In genomic region chr3R:23486743-23487142, dm6 we compare ENCODE assay signal across 2 fruit fly cellular contexts.
TF ChIP-seq lines count a peak whose summit lies in the region.

No protein-coding gene starts in this region.

TF ChIP-seq in whole organism, embryonic, 481 proteins besides CTCF, POLR2A, EP300 and RAD21 (continued from another document):
- no peak for TF ChIP-seq salm (tag; optimal IDR thresholded peaks at IDR 0.05; lab: Kevin White, UChicago)
- no peak for TF ChIP-seq tgo (GFP tag; IDR thresholded peaks at IDR 0.05; lab: Robert Waterston, UW)
- TF ChIP-seq Hmx (GFP tag; optimal IDR thresholded peaks at IDR 0.05; lab: Kevin White, UChicago): no peak
- no peak for TF ChIP-seq dan (GFP tag; IDR thresholded peaks at IDR 0.05; lab: Robert Waterston, UW)
- no peak for TF ChIP-seq gro (GFP tag; optimal IDR thresholded peaks at IDR 0.05; lab: Kevin White, UChicago)
- no peak for TF ChIP-seq sr (GFP tag; IDR thresholded peaks at IDR 0.05; lab: Robert Waterston, UW)
- TF ChIP-seq Ets65A (GFP tag; lab: Kevin White, UChicago): peak; percentile 77
- TF ChIP-seq Myb (GFP tag; optimal IDR thresholded peaks at IDR 0.05; lab: Kevin White, UChicago): no peak
- no peak for TF ChIP-seq dm (GFP tag; optimal IDR thresholded peaks at IDR 0.05; lab: Kevin White, UChicago)
- TF ChIP-seq CG3838 (GFP tag; optimal IDR thresholded peaks at IDR 0.05; lab: Kevin White, UChicago): no peak
- TF ChIP-seq rib (GFP tag; IDR thresholded peaks at IDR 0.05; lab: Robert Waterston, UW): no peak
- no peak for TF ChIP-seq CG1233 (GFP tag; optimal IDR thresholded peaks at IDR 0.05; lab: Kevin White, UChicago)
- TF ChIP-seq corto (GFP tag; optimal IDR thresholded peaks at IDR 0.05; lab: Kevin White, UChicago): peak; percentile 13
- TF ChIP-seq ken (GFP tag; IDR thresholded peaks at IDR 0.05; lab: Robert Waterston, UW): no peak
- TF ChIP-seq CG10431 (GFP tag; optimal IDR thresholded peaks at IDR 0.05; lab: Kevin White, UChicago): no peak
- no peak for TF ChIP-seq schlank (tag; optimal IDR thresholded peaks at IDR 0.05; lab: Kevin White, UChicago)
- TF ChIP-seq gce (GFP tag; IDR thresholded peaks at IDR 0.05; lab: Robert Waterston, UW): no peak
- 0 out of 3 replicates have a peak, but pooled peaks have one; percentile 10 for TF ChIP-seq zfh1 (GFP tag; IDR thresholded peaks at IDR 0.05; lab: Robert Waterston, UW)
- TF ChIP-seq Antp (GFP tag; optimal IDR thresholded peaks at IDR 0.05; lab: Kevin White, UChicago): no peak
- no peak for TF ChIP-seq Asciz (GFP tag; optimal IDR thresholded peaks at IDR 0.05; lab: Kevin White, UChicago)
- no peak for TF ChIP-seq sqz (GFP tag; optimal IDR thresholded peaks at IDR 0.05; lab: Kevin White, UChicago)
- 0 out of 2 replicates have a peak, but pooled peaks have one; percentile 10 for TF ChIP-seq CG31441 (GFP tag; IDR thresholded peaks at IDR 0.05; lab: Robert Waterston, UW)
- no peak for TF ChIP-seq CG13123 (GFP tag; optimal IDR thresholded peaks at IDR 0.05; lab: Kevin White, UChicago)
- TF ChIP-seq CG17829 (tag; optimal IDR thresholded peaks at IDR 0.05; lab: Kevin White, UChicago): no peak
- TF ChIP-seq Sox102F (GFP tag; optimal IDR thresholded peaks at IDR 0.05; lab: Kevin White, UChicago): peak; percentile 3
- TF ChIP-seq ara (GFP tag; IDR thresholded peaks at IDR 0.05; lab: Robert Waterston, UW): no peak
- TF ChIP-seq Adf1 (GFP tag; IDR thresholded peaks at IDR 0.05; lab: Robert Waterston, UW): no peak
- TF ChIP-seq CG3281 (GFP tag; optimal IDR thresholded peaks at IDR 0.05; lab: Kevin White, UChicago): no peak
- no peak for TF ChIP-seq CG12744 (GFP tag; optimal IDR thresholded peaks at IDR 0.05; lab: Kevin White, UChicago)
- no peak for TF ChIP-seq dati (GFP tag; IDR thresholded peaks at IDR 0.05; lab: Robert Waterston, UW)
- no peak for TF ChIP-seq cwo (GFP tag; optimal IDR thresholded peaks at IDR 0.05; lab: Kevin White, UChicago)
- no peak for TF ChIP-seq CG3995 (GFP tag; optimal IDR thresholded peaks at IDR 0.05; lab: Kevin White, UChicago)
- no peak for TF ChIP-seq Lhr (GFP tag; optimal IDR thresholded peaks at IDR 0.05; lab: Kevin White, UChicago)
- no peak for TF ChIP-seq CG6254 (GFP tag; optimal IDR thresholded peaks at IDR 0.05; lab: Kevin White, UChicago)
- 0 out of 2 replicates have a peak, but pooled peaks have one; percentile 19 for TF ChIP-seq Ptx1 (GFP tag; IDR thresholded peaks at IDR 0.05; lab: Robert Waterston, UW)
- no peak for TF ChIP-seq CG2678 (tag; optimal IDR thresholded peaks at IDR 0.05; lab: Kevin White, UChicago)
- TF ChIP-seq CG15514 (GFP tag; optimal IDR thresholded peaks at IDR 0.05; lab: Kevin White, UChicago): no peak
- TF ChIP-seq abd-A (tag; optimal IDR thresholded peaks at IDR 0.05; lab: Kevin White, UChicago): no peak
- TF ChIP-seq CG4404 (GFP tag; IDR thresholded peaks at IDR 0.05; lab: Robert Waterston, UW): no peak
- no peak for TF ChIP-seq CG8281 (tag; optimal IDR thresholded peaks at IDR 0.05; lab: Kevin White, UChicago)
- TF ChIP-seq gcm (GFP tag; optimal IDR thresholded peaks at IDR 0.05; lab: Kevin White, UChicago): no peak
- no peak for TF ChIP-seq CG17361 (GFP tag; IDR thresholded peaks at IDR 0.05; lab: Robert Waterston, UW)
- no peak for TF ChIP-seq zen2 (GFP tag; IDR thresholded peaks at IDR 0.05; lab: Robert Waterston, UW; ENCODE audit: partially characterized antibody)
- no peak for TF ChIP-seq lbe (GFP tag; optimal IDR thresholded peaks at IDR 0.05; lab: Kevin White, UChicago)
- TF ChIP-seq vnd (GFP tag; IDR thresholded peaks at IDR 0.05; lab: Robert Waterston, UW; ENCODE audit: partially characterized antibody): no peak
- no peak for TF ChIP-seq Deaf1 (tag; optimal IDR thresholded peaks at IDR 0.05; lab: Kevin White, UChicago)
- no peak for TF ChIP-seq YL-1 (GFP tag; optimal IDR thresholded peaks at IDR 0.05; lab: Kevin White, UChicago)

TF ChIP-seq in whole organism, prepupa, 60 proteins besides CTCF, POLR2A, EP300 and RAD21 (continued from another document):
- TF ChIP-seq dac (GFP tag; optimal IDR thresholded peaks at IDR 0.05; lab: Kevin White, UChicago) (no peak), Ets21C (GFP tag; optimal IDR thresholded peaks at IDR 0.05; lab: Kevin White, UChicago) (peak; percentile 86), CG6808 (GFP tag; optimal IDR thresholded peaks at IDR 0.05; lab: Kevin White, UChicago) (no peak), CG10669 (GFP tag; optimal IDR thresholded peaks at IDR 0.05; lab: Kevin White, UChicago) (peak; percentile 2), achi (GFP tag; optimal IDR thresholded peaks at IDR 0.05; lab: Kevin White, UChicago) (peak; percentile 79), CG6276 (GFP tag; optimal IDR thresholded peaks at IDR 0.05; lab: Kevin White, UChicago) (no peak), Sox102F (GFP tag; optimal IDR thresholded peaks at IDR 0.05; lab: Kevin White, UChicago) (peak; percentile 92), CG9139 (GFP tag; optimal IDR thresholded peaks at IDR 0.05; lab: Kevin White, UChicago) (no peak), cyc (GFP tag; optimal IDR thresholded peaks at IDR 0.05; lab: Kevin White, UChicago) (peak; percentile 88), Lpt (GFP tag; optimal IDR thresholded peaks at IDR 0.05; lab: Kevin White, UChicago) (no peak), CG16779 (tag; optimal IDR thresholded peaks at IDR 0.05; lab: Kevin White, UChicago) (no peak), CG8319 (GFP tag; optimal IDR thresholded peaks at IDR 0.05; lab: Kevin White, UChicago) (peak; percentile 75), Gug (GFP tag; IDR thresholded peaks at IDR 0.05; lab: Robert Waterston, UW) (no peak), salr (GFP tag; optimal IDR thresholded peaks at IDR 0.05; lab: Kevin White, UChicago) (no peak), CG11294 (GFP tag; IDR thresholded peaks at IDR 0.05; lab: Robert Waterston, UW) (no peak), spab (GFP tag; optimal IDR thresholded peaks at IDR 0.05; lab: Kevin White, UChicago) (no peak), CG8119 (GFP tag; IDR thresholded peaks at IDR 0.05; lab: Robert Waterston, UW) (no peak), topi (GFP tag; optimal IDR thresholded peaks at IDR 0.05; lab: Kevin White, UChicago) (peak; percentile 89), Smox (GFP tag; optimal IDR thresholded peaks at IDR 0.05; lab: Kevin White, UChicago) (peak; percentile 88), Eip78C (GFP tag; lab: Kevin White, UChicago) (peak; percentile 95), CG6163 (GFP tag; IDR thresholded peaks at IDR 0.05; lab: Robert Waterston, UW) (peak; percentile 70), CG15336 (GFP tag; IDR thresholded peaks at IDR 0.05; lab: Robert Waterston, UW) (no peak), CG6792 (GFP tag; optimal IDR thresholded peaks at IDR 0.05; lab: Kevin White, UChicago) (peak; percentile 88), net (GFP tag; optimal IDR thresholded peaks at IDR 0.05; lab: Kevin White, UChicago) (peak; percentile 68), CG10631 (GFP tag; optimal IDR thresholded peaks at IDR 0.05; lab: Kevin White, UChicago) (peak; percentile 57), Eip93F (GFP tag; optimal IDR thresholded peaks at IDR 0.05; lab: Kevin White, UChicago) (peak; percentile 58), Eip75B (GFP tag; optimal IDR thresholded peaks at IDR 0.05; lab: Kevin White, UChicago) (peak; percentile 77), esn (GFP tag; optimal IDR thresholded peaks at IDR 0.05; lab: Kevin White, UChicago) (peak; percentile 91), fkh (GFP tag; optimal IDR thresholded peaks at IDR 0.05; lab: Kevin White, UChicago) (no peak), Hr38 (GFP tag; optimal IDR thresholded peaks at IDR 0.05; lab: Kevin White, UChicago) (no peak), CG6854 (GFP tag; optimal IDR thresholded peaks at IDR 0.05; lab: Kevin White, UChicago) (peak; percentile 67), fd85E (GFP tag; optimal IDR thresholded peaks at IDR 0.05; lab: Kevin White, UChicago) (peak; percentile 61), pdm3 (GFP tag; optimal IDR thresholded peaks at IDR 0.05; lab: Kevin White, UChicago) (peak; percentile 83)
